Worm (Caenorhabditis elegans) whole organism, L2 larva: Measurements from ENCODE around the gene F13E9.11.

ENCODE experiments used
- F13H6.1 ChIP-seq: sonication (generic microtip); optimal IDR thresholded peaks from 2 replicates; lab custom pipeline; 2016; ENCODE audit warnings: missing genetic modification characterization, missing compliant biosample characterization
- R02D3.7 ChIP-seq: fragments of 150-350 bp; optimal IDR thresholded peaks from 2 replicates; lab custom pipeline; 2014; ENCODE audit warnings: missing biosample characterization, missing genetic modification characterization
- Y55F3AM.14 ChIP-seq: fragments of 200-800 bp; sonication (Bioruptor generic); optimal IDR thresholded peaks from 2 replicates; lab custom pipeline; 2018; ENCODE audit warnings: mild to moderate bottlenecking, missing genetic modification characterization, missing compliant biosample characterization
- ZK546.5 ChIP-seq: sonication (generic microtip); optimal IDR thresholded peaks from 2 replicates; lab custom pipeline; 2017; ENCODE audit warnings: missing biosample characterization, missing genetic modification characterization
- alr-1 ChIP-seq: fragments of 150-350 bp; optimal IDR thresholded peaks from 2 replicates; lab custom pipeline; 2014; ENCODE audit warnings: missing biosample characterization, missing genetic modification characterization
- aly-2 ChIP-seq: fragments of 150-350 bp; optimal IDR thresholded peaks from 2 replicates; lab custom pipeline; 2014; ENCODE audit warnings: missing biosample characterization, missing genetic modification characterization
- ama-1 ChIP-seq: fragments of 150-350 bp; optimal IDR thresholded peaks from 2 replicates; lab custom pipeline; 2018; ENCODE audit warnings: inconsistent platforms
- blmp-1 ChIP-seq: sonication (generic microtip); optimal IDR thresholded peaks from 2 replicates; lab custom pipeline; 2017; ENCODE audit warnings: missing genetic modification characterization, mild to moderate bottlenecking, missing compliant biosample characterization, antibody characterized with exemption, moderate library complexity; ENCODE audit not compliant: insufficient read depth
- ceh-16 ChIP-seq: fragments of 150-350 bp; optimal IDR thresholded peaks from 2 replicates; lab custom pipeline; 2014; ENCODE audit warnings: missing biosample characterization, missing genetic modification characterization
- ceh-82 ChIP-seq: fragments of 150-350 bp; optimal IDR thresholded peaks from 2 replicates; lab custom pipeline; 2014; ENCODE audit warnings: missing biosample characterization, missing genetic modification characterization
- crh-2 ChIP-seq: sonication (generic microtip); optimal IDR thresholded peaks from 2 replicates; lab custom pipeline; 2017; ENCODE audit warnings: missing biosample characterization, missing genetic modification characterization
- dmd-4 ChIP-seq: sonication (generic microtip); optimal IDR thresholded peaks from 2 replicates; lab custom pipeline; 2017; ENCODE audit warnings: missing biosample characterization, missing genetic modification characterization
- egl-27 ChIP-seq: sonication (generic microtip); optimal IDR thresholded peaks from 3 replicates; lab custom pipeline; 2017; ENCODE audit warnings: missing biosample characterization, missing genetic modification reagents, missing genetic modification characterization
- elt-1 ChIP-seq: fragments of 150-350 bp; optimal IDR thresholded peaks from 2 replicates; lab custom pipeline; 2014; ENCODE audit warnings: missing biosample characterization, missing genetic modification characterization
- fos-1 ChIP-seq: fragments of 150-350 bp; optimal IDR thresholded peaks from 2 replicates; lab custom pipeline; 2014; ENCODE audit warnings: missing biosample characterization, missing genetic modification characterization
- gmeb-1 ChIP-seq: fragments of 150-350 bp; optimal IDR thresholded peaks from 2 replicates; lab custom pipeline; 2014; ENCODE audit warnings: missing biosample characterization, missing genetic modification characterization
- lin-11 ChIP-seq: fragments of 150-350 bp; sonication (generic microtip); optimal IDR thresholded peaks from 2 replicates; lab custom pipeline; 2014; ENCODE audit warnings: missing biosample characterization, missing genetic modification characterization, inconsistent platforms, mixed read lengths
- lin-13 ChIP-seq: fragments of 150-350 bp; optimal IDR thresholded peaks from 2 replicates; lab custom pipeline; 2014; ENCODE audit warnings: missing biosample characterization, missing genetic modification reagents, missing genetic modification characterization
- lin-39 ChIP-seq: fragments of 150-350 bp; optimal IDR thresholded peaks from 2 replicates; lab custom pipeline; 2014; ENCODE audit warnings: missing biosample characterization, missing genetic modification reagents, missing genetic modification characterization
- lsy-2 ChIP-seq, 2 experiments: fragments of 150-350 bp in 1 of 2; sonication (generic microtip) in 1 of 2; optimal IDR thresholded peaks; 2 replicates each; lab custom pipeline; 2014 to 2017; ENCODE audit warnings: missing biosample characterization in 2 of 2, missing genetic modification characterization in 2 of 2
- mbf-1 ChIP-seq: sonication (generic microtip); optimal IDR thresholded peaks from 2 replicates; lab custom pipeline; 2017; ENCODE audit warnings: missing biosample characterization, missing genetic modification characterization
- mdl-1 ChIP-seq, 2 experiments: fragments of 150-350 bp in 1 of 2; sonication (generic microtip) in 1 of 2; optimal IDR thresholded peaks; 2 replicates each; lab custom pipeline; 2017; ENCODE audit warnings: missing biosample characterization in 2 of 2, missing genetic modification characterization in 2 of 2
- nhr-10 ChIP-seq: sonication (generic microtip); optimal IDR thresholded peaks from 2 replicates; lab custom pipeline; 2017; ENCODE audit warnings: missing biosample characterization, missing genetic modification characterization
- nhr-11 ChIP-seq: fragments of 150-350 bp; optimal IDR thresholded peaks from 2 replicates; lab custom pipeline; 2014; ENCODE audit warnings: missing biosample characterization, missing genetic modification characterization
- nhr-12 ChIP-seq: fragments of 150-350 bp; optimal IDR thresholded peaks from 2 replicates; lab custom pipeline; 2014; ENCODE audit warnings: missing biosample characterization, missing genetic modification characterization
- nhr-237 ChIP-seq: fragments of 150-350 bp; optimal IDR thresholded peaks from 2 replicates; lab custom pipeline; 2014; ENCODE audit warnings: missing biosample characterization, missing genetic modification characterization
- nhr-25 ChIP-seq: fragments of 150-350 bp; sonication (generic microtip); optimal IDR thresholded peaks from 3 replicates; lab custom pipeline; 2014; ENCODE audit warnings: missing biosample characterization, missing genetic modification characterization
- nhr-6 ChIP-seq: fragments of 150-350 bp; optimal IDR thresholded peaks from 2 replicates; lab custom pipeline; 2014; ENCODE audit warnings: missing biosample characterization, missing genetic modification characterization
- nhr-77 ChIP-seq: fragments of 150-350 bp; optimal IDR thresholded peaks from 2 replicates; lab custom pipeline; 2014; ENCODE audit warnings: missing biosample characterization, missing genetic modification characterization
- peb-1 ChIP-seq: fragments of 150-350 bp; optimal IDR thresholded peaks from 2 replicates; lab custom pipeline; 2014; ENCODE audit warnings: missing biosample characterization, missing genetic modification characterization
- sem-4 ChIP-seq: fragments of 150-350 bp; optimal IDR thresholded peaks from 2 replicates; lab custom pipeline; 2014; ENCODE audit warnings: missing biosample characterization, missing genetic modification reagents, missing genetic modification characterization
- skn-1 ChIP-seq: sonication (generic microtip); optimal IDR thresholded peaks from 2 replicates; lab custom pipeline; 2017; ENCODE audit warnings: missing biosample characterization, missing genetic modification characterization
- sma-9 ChIP-seq, 2 experiments: fragments of 150-350 bp in 1 of 2; sonication (generic microtip) in 1 of 2; optimal IDR thresholded peaks; 2 replicates each; lab custom pipeline; 2014 to 2016; ENCODE audit warnings: missing genetic modification characterization in 2 of 2, mild to moderate bottlenecking in 1 of 2, missing biosample characterization in 1 of 2, missing compliant biosample characterization in 1 of 2, missing genetic modification reagents in 1 of 2, moderate library complexity in 1 of 2
- snpc-4 ChIP-seq: fragments of 150-350 bp; optimal IDR thresholded peaks from 2 replicates; lab custom pipeline; 2014; ENCODE audit warnings: missing biosample characterization, missing genetic modification characterization
- unc-55 ChIP-seq: fragments of 150-350 bp; sonication (generic microtip); optimal IDR thresholded peaks from 3 replicates; lab custom pipeline; 2014; ENCODE audit warnings: missing biosample characterization, missing genetic modification reagents, missing genetic modification characterization
- zag-1 ChIP-seq: fragments of 150-350 bp; optimal IDR thresholded peaks from 2 replicates; lab custom pipeline; 2014; ENCODE audit warnings: missing biosample characterization, missing genetic modification characterization
- ztf-1 ChIP-seq: fragments of 200-800 bp; sonication (Bioruptor generic); conservative IDR thresholded peaks from 2 replicates; pipeline ENCODE4 v1.3.6; 2022; ENCODE audit warnings: missing genetic modification characterization, missing compliant biosample characterization
- ztf-11 ChIP-seq: sonication (generic microtip); optimal IDR thresholded peaks from 2 replicates; lab custom pipeline; 2017; ENCODE audit warnings: missing biosample characterization, missing genetic modification characterization

The F13E9.11 gene

ce11 chrIV:10880264-10880663, 11.3 kb upstream of the F13E9.11 start, which contains the start of gene fipr-15:
Gene fipr-15 (plus strand): TSS chrIV:10880564.
- TF ChIP-seq nhr-12 (tag; lab: Kevin White, UChicago), result no peak
- TF ChIP-seq ceh-16 (tag; lab: Kevin White, UChicago), result no peak
- TF ChIP-seq nhr-11, result no peak
- no peak for TF ChIP-seq mbf-1 (tag; lab: Kevin White, UChicago)
- TF ChIP-seq fos-1 (tag; lab: Kevin White, UChicago), result no peak
- TF ChIP-seq elt-1 (tag; lab: Kevin White, UChicago), result no peak
- TF ChIP-seq ztf-11, result no peak
- no peak for TF ChIP-seq mdl-1 (tag; optimal IDR thresholded peaks at IDR 0.05; lab: Kevin White, UChicago)
- TF ChIP-seq nhr-25 (tag; lab: Kevin White, UChicago), result no peak
- TF ChIP-seq nhr-10 (tag; lab: Kevin White, UChicago), result no peak
- TF ChIP-seq snpc-4 (tag; lab: Kevin White, UChicago), result no peak
- TF ChIP-seq nhr-77, result no peak
- TF ChIP-seq aly-2 (tag; lab: Kevin White, UChicago), result no peak
- no peak for TF ChIP-seq unc-55 (GFP tag; lab: Kevin White, UChicago)
- no peak for TF ChIP-seq lin-11 (tag; lab: Kevin White, UChicago)
- TF ChIP-seq lin-13 (GFP tag; lab: Kevin White, UChicago), result no peak
- TF ChIP-seq ceh-82 (tag; lab: Kevin White, UChicago), result no peak
- no peak for TF ChIP-seq zag-1 (tag; lab: Kevin White, UChicago)
- TF ChIP-seq gmeb-1 (tag; lab: Kevin White, UChicago), result no peak
- TF ChIP-seq, all 48 proteins: peak for 0

- no peak for TF ChIP-seq lin-11 (tag; lab: Kevin White, UChicago)
- TF ChIP-seq nhr-237 (tag; lab: Kevin White, UChicago), result no peak
- no peak for TF ChIP-seq ZK546.5 (tag; lab: Kevin White, UChicago)
- no peak for TF ChIP-seq ceh-82 (tag; lab: Kevin White, UChicago)
- TF ChIP-seq nhr-11, result no peak
- no peak for TF ChIP-seq elt-1 (tag; lab: Kevin White, UChicago)
- TF ChIP-seq dmd-4 (tag; lab: Kevin White, UChicago), result no peak
- TF ChIP-seq nhr-12 (tag; lab: Kevin White, UChicago), result no peak
- no peak for TF ChIP-seq egl-27 (tag; lab: Kevin White, UChicago)
- TF ChIP-seq lsy-2 (tag; optimal IDR thresholded peaks at IDR 0.05; lab: Kevin White, UChicago), result no peak
- TF ChIP-seq nhr-6 (tag; lab: Kevin White, UChicago), result no peak
- TF ChIP-seq sma-9 (GFP tag; optimal IDR thresholded peaks at IDR 0.05; lab: Kevin White, UChicago), result no peak
- TF ChIP-seq sma-9 (tag; optimal IDR thresholded peaks at IDR 0.05; lab: Kevin White, UChicago), result no peak
- TF ChIP-seq crh-2 (tag; lab: Kevin White, UChicago), result no peak
- no peak for TF ChIP-seq F13H6.1 (tag; lab: Kevin White, UChicago)
- TF ChIP-seq peb-1, result no peak
- no peak for TF ChIP-seq ama-1
- TF ChIP-seq unc-55 (GFP tag; lab: Kevin White, UChicago), result no peak
- TF ChIP-seq ceh-16 (tag; lab: Kevin White, UChicago), result no peak
- no peak for TF ChIP-seq lin-13 (GFP tag; lab: Kevin White, UChicago)
- TF ChIP-seq skn-1, result no peak
Observed at ce11 chrIV:10879542-10879941, 10.6 kb upstream of the F13E9.11 start, which contains the start of gene sdz-13. Gene sdz-13 (minus strand): TSS chrIV:10879642.

ce11 chrIV:10876844-10877243, 7.9 kb upstream of the F13E9.11 start, which contains the start of gene fipr-14:
Gene fipr-14 (plus strand): TSS chrIV:10877144.
- no peak for TF ChIP-seq alr-1 (tag; lab: Kevin White, UChicago)
- no peak for TF ChIP-seq ztf-1
- TF ChIP-seq dmd-4 (tag; lab: Kevin White, UChicago), result no peak

ce11 chrIV:10874527-10874926, 5.6 kb upstream of the F13E9.11 start, which contains the start of gene F13E9.12:
Gene F13E9.12 (minus strand): TSS chrIV:10874627.
- TF ChIP-seq elt-1 (tag; lab: Kevin White, UChicago) (no peak), gmeb-1 (tag; lab: Kevin White, UChicago) (no peak), snpc-4 (tag; lab: Kevin White, UChicago) (no peak), ztf-1 (no peak), lin-39 (tag; lab: Kevin White, UChicago) (no peak), nhr-6 (tag; lab: Kevin White, UChicago) (no peak), blmp-1 (no peak), R02D3.7 (tag; lab: Kevin White, UChicago) (no peak), lin-13 (GFP tag; lab: Kevin White, UChicago) (no peak), zag-1 (tag; lab: Kevin White, UChicago) (no peak), nhr-25 (tag; lab: Kevin White, UChicago) (no peak), Y55F3AM.14 (GFP tag; lab: Kevin White, UChicago) (no peak), sem-4 (tag; lab: Kevin White, UChicago) (no peak)
